Worm (Caenorhabditis elegans) whole organism, L3 larva: ENCODE data around the gene K08H2.10.

ENCODE experiments used
- lin-39 ChIP-seq: fragments of 150-350 bp; optimal IDR thresholded peaks from 2 replicates; lab custom pipeline; 2018; ENCODE audit warnings: missing biosample characterization, missing genetic modification reagents, missing genetic modification characterization
- skn-1 ChIP-seq: fragments of 150-350 bp; optimal IDR thresholded peaks from 2 replicates; lab custom pipeline; 2014; ENCODE audit warnings: missing biosample characterization, missing genetic modification characterization
- snpc-4 ChIP-seq: fragments of 150-350 bp; optimal IDR thresholded peaks from 2 replicates; lab custom pipeline; 2014; ENCODE audit warnings: missing biosample characterization, missing genetic modification characterization

ce11 chrX:13220609-13221008 lies 37.0 kb upstream of the K08H2.10 start:
- TF ChIP-seq snpc-4, result peak; percentile 37
- TF ChIP-seq skn-1 (tag; lab: Kevin White, UChicago), result no peak
- peak; percentile 24 for TF ChIP-seq lin-39 (tag; lab: Kevin White, UChicago)
